Worm (Caenorhabditis elegans): ENCODE results near the gene T23B5.4.
A peak's percentile ranks its signal among the peaks of the same experiment; 100 is the strongest.

The T23B5.4 gene

ce11 chrIV:12724641-12725040, 49.8 kb downstream of the T23B5.4 start, which contains the start of the genes T23F6.3 and rbd-1 (continued):
- TF ChIP-seq ekl-4 (GFP tag; IDR thresholded peaks at IDR 0.05) (no peak), lin-54 (GFP tag; optimal IDR thresholded peaks at IDR 0.05) (peak; percentile 98), D2030.7 (GFP tag; IDR thresholded peaks at IDR 0.05) (peak; percentile 49; the same call in 1 of the 2 replicates), snpc-3.4 (tag; optimal IDR thresholded peaks at IDR 0.05) (no peak), mcd-1 (GFP tag; IDR thresholded peaks at IDR 0.05) (peak; percentile 81), aptf-3 (GFP tag; IDR thresholded peaks at IDR 0.05) (no peak), sdz-38 (tag; optimal IDR thresholded peaks at IDR 0.05) (no peak), gei-17 (GFP tag; optimal IDR thresholded peaks at IDR 0.05) (peak; percentile 8), him-1 (tag; optimal IDR thresholded peaks at IDR 0.05) (peak; percentile 29), rcor-1 (GFP tag; IDR thresholded peaks at IDR 0.05) (peak; percentile 61; the same call in 1 of the 2 replicates), mxl-1 (tag; optimal IDR thresholded peaks at IDR 0.05) (no peak), T26A5.8 (tag; optimal IDR thresholded peaks at IDR 0.05) (no peak), ztf-28 (GFP tag; IDR thresholded peaks at IDR 0.05) (no peak), tlf-1 (GFP tag; optimal IDR thresholded peaks at IDR 0.05) (peak; percentile 15), hsf-1 (GFP tag; IDR thresholded peaks at IDR 0.05) (no peak), madf-3 (GFP tag; IDR thresholded peaks at IDR 0.05) (no peak), hrde-1 (tag; optimal IDR thresholded peaks at IDR 0.05; ENCODE audit: borderline replicate concordance) (no peak), Y53G8AR.9 (GFP tag; conservative IDR thresholded peaks at IDR 0.05) (peak; percentile 40; the same call in 1 of the 2 replicates), let-607 (tag; optimal IDR thresholded peaks at IDR 0.05) (no peak), F22D6.2 (tag; optimal IDR thresholded peaks at IDR 0.05) (no peak), zfh-2 (GFP tag; conservative IDR thresholded peaks at IDR 0.05) (no peak), cebp-2 (GFP tag; IDR thresholded peaks at IDR 0.05) (no peak), F23B12.7 (tag; optimal IDR thresholded peaks at IDR 0.05; ENCODE audit: insufficient read depth) (peak; percentile 74), Y53F4B.3 (GFP tag; IDR thresholded peaks at IDR 0.05) (no peak), T07F8.4 (tag; optimal IDR thresholded peaks at IDR 0.05) (no peak), B0035.1 (tag; optimal IDR thresholded peaks at IDR 0.05) (no peak), sptf-2 (GFP tag; optimal IDR thresholded peaks at IDR 0.05) (no peak), nhr-90 (tag; optimal IDR thresholded peaks at IDR 0.05) (no peak), attf-3 (GFP tag; conservative IDR thresholded peaks at IDR 0.05) (peak; percentile 100), lir-1 (GFP tag; conservative IDR thresholded peaks at IDR 0.05) (0 out of 2 replicates have a peak, but pooled peaks have one; percentile 13), dpl-1 (GFP tag; optimal IDR thresholded peaks at IDR 0.05) (peak; percentile 94), lin-26 (GFP tag; IDR thresholded peaks at IDR 0.05) (no peak; the same call in 1 of the 2 replicates), F10E7.11 (tag; optimal IDR thresholded peaks at IDR 0.05) (no peak), attf-6 (GFP tag; IDR thresholded peaks at IDR 0.05) (0 out of 2 replicates have a peak, but pooled peaks have one; percentile 52), unc-62 (GFP tag; optimal IDR thresholded peaks at IDR 0.05) (no peak), F52B5.7 (tag; optimal IDR thresholded peaks at IDR 0.05) (no peak), ztf-25 (GFP tag; IDR thresholded peaks at IDR 0.05) (no peak), lsy-27 (tag; optimal IDR thresholded peaks at IDR 0.05; ENCODE audit: borderline replicate concordance, insufficient read depth) (no peak), cebp-1 (GFP tag; IDR thresholded peaks at IDR 0.05) (no peak), cebp-1 (tag; optimal IDR thresholded peaks at IDR 0.05) (peak; percentile 66), repo-1 (tag; optimal IDR thresholded peaks at IDR 0.05) (no peak), F49E8.2 (tag; optimal IDR thresholded peaks at IDR 0.05; ENCODE audit: insufficient read depth) (peak; percentile 47), K11D2.4 (GFP tag; IDR thresholded peaks at IDR 0.05) (peak; percentile 73), attf-5 (GFP tag; optimal IDR thresholded peaks at IDR 0.05) (peak; percentile 77), hlh-12 (tag; optimal IDR thresholded peaks at IDR 0.05) (no peak), nhr-80 (tag; optimal IDR thresholded peaks at IDR 0.05) (no peak), F57C9.4 (tag; optimal IDR thresholded peaks at IDR 0.05) (no peak), ceh-27 (GFP tag; optimal IDR thresholded peaks at IDR 0.05) (peak; percentile 71), pbrm-1 (GFP tag; IDR thresholded peaks at IDR 0.05) (peak; percentile 54; the same call in 1 of the 2 replicates)
